Worm (Caenorhabditis elegans) whole organism, L1 larva: ENCODE data around the gene srj-52.

Source experiments
- dpl-1 ChIP-seq, 3 experiments: fragments of 150-350 bp in 2 of 3; sonication (generic microtip) in 1 of 3; optimal IDR thresholded peaks; 2 replicates each; lab custom pipeline; 2014 to 2017; ENCODE audit warnings: missing biosample characterization in 3 of 3, missing genetic modification characterization in 3 of 3, missing genetic modification reagents in 3 of 3
- egl-27 ChIP-seq, 2 experiments: fragments of 150-350 bp in 1 of 2; sonication (generic microtip); optimal IDR thresholded peaks; 3 replicates each; lab custom pipeline; 2017 to 2018; ENCODE audit warnings: missing biosample characterization in 2 of 2, missing genetic modification characterization in 2 of 2, missing genetic modification reagents in 2 of 2
- fkh-8 ChIP-seq: sonication (generic microtip); optimal IDR thresholded peaks from 2 replicates; lab custom pipeline; 2016; ENCODE audit warnings: mild to moderate bottlenecking, missing genetic modification characterization, missing compliant biosample characterization
- lin-13 ChIP-seq: fragments of 150-350 bp; optimal IDR thresholded peaks from 2 replicates; lab custom pipeline; 2014; ENCODE audit warnings: missing biosample characterization, missing genetic modification reagents, missing genetic modification characterization
- nhr-12 ChIP-seq: sonication (generic microtip); optimal IDR thresholded peaks from 2 replicates; lab custom pipeline; 2017; ENCODE audit warnings: missing biosample characterization, missing genetic modification characterization
- nhr-76 ChIP-seq: sonication (generic microtip); optimal IDR thresholded peaks from 2 replicates; lab custom pipeline; 2017; ENCODE audit warnings: missing biosample characterization, missing genetic modification characterization
- rnt-1 ChIP-seq: sonication (generic microtip); optimal IDR thresholded peaks from 2 replicates; lab custom pipeline; 2016; ENCODE audit warnings: mild to moderate bottlenecking, missing genetic modification characterization, moderate library complexity, missing compliant biosample characterization
- skn-1 ChIP-seq: fragments of 150-350 bp; optimal IDR thresholded peaks from 2 replicates; lab custom pipeline; 2014; ENCODE audit warnings: missing biosample characterization, missing genetic modification characterization
- unc-86 ChIP-seq: sonication (generic microtip); optimal IDR thresholded peaks from 2 replicates; lab custom pipeline; 2016; ENCODE audit warnings: missing genetic modification characterization, missing compliant biosample characterization
- ztf-4 ChIP-seq: fragments of 150-350 bp; optimal IDR thresholded peaks from 2 replicates; lab custom pipeline; 2014; ENCODE audit warnings: missing biosample characterization, missing genetic modification characterization

- TF ChIP-seq egl-27 (tag; optimal IDR thresholded peaks at IDR 0.05; lab: Kevin White, UChicago) = no peak
- peak; percentile 46 for TF ChIP-seq fkh-8 (tag; lab: Kevin White, UChicago)
- no peak for TF ChIP-seq nhr-12
- TF ChIP-seq unc-86 (tag; lab: Kevin White, UChicago) = no peak
- TF ChIP-seq ztf-4 = peak; percentile 85
- no peak for TF ChIP-seq dpl-1 (GFP tag; optimal IDR thresholded peaks at IDR 0.05; lab: Kevin White, UChicago)
- peak; percentile 53 for TF ChIP-seq rnt-1 (tag; lab: Kevin White, UChicago)
- no peak for TF ChIP-seq skn-1 (tag; lab: Kevin White, UChicago)
- no peak for TF ChIP-seq nhr-76 (tag; lab: Kevin White, UChicago)
- no peak for TF ChIP-seq lin-13 (GFP tag; lab: Kevin White, UChicago)
Measured at ce11 chrV:723895-724352, 28.1 kb upstream of the srj-52 start, which contains the start of gene fbxb-72.
